Worm (Caenorhabditis elegans) whole organism, late embryonic: ENCODE measurements around the gene tsg-101.

Experiments
- F13H6.1 ChIP-seq: sonication (generic microtip); optimal IDR thresholded peaks from 2 replicates; lab custom pipeline; 2016; ENCODE audit warnings: missing genetic modification characterization, missing compliant biosample characterization
- K09A11.1 ChIP-seq: sonication (generic microtip); optimal IDR thresholded peaks from 2 replicates; lab custom pipeline; 2017; ENCODE audit warnings: antibody characterized with exemption, mild to moderate bottlenecking, missing genetic modification characterization, missing compliant biosample characterization; ENCODE audit not compliant: insufficient read depth
- ahr-1 ChIP-seq: sonication (generic microtip); optimal IDR thresholded peaks from 2 replicates; lab custom pipeline; 2016; ENCODE audit warnings: missing genetic modification characterization, missing compliant biosample characterization
- ceh-14 ChIP-seq: sonication (generic microtip); optimal IDR thresholded peaks from 2 replicates; lab custom pipeline; 2016; ENCODE audit warnings: missing genotype, missing genetic modification characterization, missing compliant biosample characterization
- ceh-2 ChIP-seq: sonication (generic microtip); optimal IDR thresholded peaks from 2 replicates; lab custom pipeline; 2016; ENCODE audit warnings: missing genotype, missing genetic modification characterization, missing compliant biosample characterization
- ceh-24 ChIP-seq: sonication (generic microtip); optimal IDR thresholded peaks from 2 replicates; lab custom pipeline; 2016; ENCODE audit warnings: mild to moderate bottlenecking, missing genetic modification characterization, missing compliant biosample characterization
- ceh-30 ChIP-seq: fragments of 150-350 bp; optimal IDR thresholded peaks from 2 replicates; lab custom pipeline; 2014; ENCODE audit warnings: missing biosample characterization, missing genetic modification characterization
- ceh-31 ChIP-seq: sonication (generic microtip); optimal IDR thresholded peaks from 2 replicates; lab custom pipeline; 2016; ENCODE audit warnings: missing genetic modification characterization, missing compliant biosample characterization
- ceh-45 ChIP-seq: fragments of 200-800 bp; sonication (Bioruptor generic); IDR thresholded peaks from 2 replicates; pipeline ENCODE4 v1.3.6; 2022; ENCODE audit warnings: missing genetic modification reagents, missing genetic modification characterization, missing compliant biosample characterization
- che-1 ChIP-seq: sonication (generic microtip); optimal IDR thresholded peaks from 2 replicates; lab custom pipeline; 2016; ENCODE audit warnings: mild to moderate bottlenecking, missing genetic modification characterization, missing compliant biosample characterization
- dmd-4 ChIP-seq: sonication (generic microtip); optimal IDR thresholded peaks from 2 replicates; lab custom pipeline; 2016; ENCODE audit warnings: borderline replicate concordance, missing genetic modification characterization, missing compliant biosample characterization
- dve-1 ChIP-seq: sonication (generic microtip); optimal IDR thresholded peaks from 2 replicates; lab custom pipeline; 2017; ENCODE audit warnings: antibody characterized with exemption, mild to moderate bottlenecking, missing genetic modification characterization, missing compliant biosample characterization
- elt-2 ChIP-seq: sonication (generic microtip); optimal IDR thresholded peaks from 2 replicates; lab custom pipeline; 2016; ENCODE audit warnings: missing genetic modification reagents, missing genetic modification characterization, missing compliant biosample characterization
- elt-4 ChIP-seq: sonication (generic microtip); optimal IDR thresholded peaks from 2 replicates; lab custom pipeline; 2016; ENCODE audit warnings: missing genetic modification characterization, missing compliant biosample characterization
- ets-4 ChIP-seq: sonication (generic microtip); optimal IDR thresholded peaks from 2 replicates; lab custom pipeline; 2016; ENCODE audit warnings: missing genetic modification characterization, missing compliant biosample characterization
- eyg-1 ChIP-seq: sonication (generic microtip); optimal IDR thresholded peaks from 2 replicates; lab custom pipeline; 2016; ENCODE audit warnings: missing genotype, missing genetic modification characterization, missing compliant biosample characterization
- fkh-10 ChIP-seq: fragments of 150-350 bp; optimal IDR thresholded peaks from 2 replicates; lab custom pipeline; 2014; ENCODE audit warnings: missing biosample characterization, missing genetic modification reagents, missing genetic modification characterization
- fkh-6 ChIP-seq: sonication (generic microtip); optimal IDR thresholded peaks from 2 replicates; lab custom pipeline; 2016; ENCODE audit warnings: missing genetic modification characterization, missing compliant biosample characterization
- hlh-13 ChIP-seq: fragments of 200-800 bp; sonication (Bioruptor generic); optimal IDR thresholded peaks from 2 replicates; lab custom pipeline; 2018; ENCODE audit warnings: mild to moderate bottlenecking, missing genetic modification characterization, missing compliant biosample characterization
- hlh-6 ChIP-seq: sonication (generic microtip); optimal IDR thresholded peaks from 2 replicates; lab custom pipeline; 2016; ENCODE audit warnings: missing genotype, missing genetic modification characterization, missing compliant biosample characterization
- lim-6 ChIP-seq: sonication (generic microtip); optimal IDR thresholded peaks from 2 replicates; lab custom pipeline; 2016; ENCODE audit warnings: missing genetic modification characterization, missing compliant biosample characterization
- madf-2 ChIP-seq: sonication (generic microtip); optimal IDR thresholded peaks from 2 replicates; lab custom pipeline; 2017; ENCODE audit warnings: missing genetic modification characterization, missing compliant biosample characterization
- mec-3 ChIP-seq: sonication (generic microtip); optimal IDR thresholded peaks from 2 replicates; lab custom pipeline; 2016; ENCODE audit warnings: borderline replicate concordance, missing genetic modification characterization, missing compliant biosample characterization
- nfya-1 ChIP-seq: sonication (generic microtip); optimal IDR thresholded peaks from 2 replicates; lab custom pipeline; 2017; ENCODE audit warnings: missing genetic modification characterization, mild to moderate bottlenecking, missing compliant biosample characterization, antibody characterized with exemption, moderate library complexity
- nhr-232 ChIP-seq: sonication (generic microtip); optimal IDR thresholded peaks from 2 replicates; lab custom pipeline; 2016; ENCODE audit warnings: missing genetic modification characterization, missing compliant biosample characterization
- npax-4 ChIP-seq: sonication (generic microtip); optimal IDR thresholded peaks from 2 replicates; lab custom pipeline; 2016; ENCODE audit warnings: missing genetic modification characterization, missing compliant biosample characterization
- odd-2 ChIP-seq: sonication (generic microtip); optimal IDR thresholded peaks from 2 replicates; lab custom pipeline; 2017; ENCODE audit warnings: antibody characterized with exemption, mild to moderate bottlenecking, missing genetic modification characterization, missing compliant biosample characterization
- pha-2 ChIP-seq: sonication (generic microtip); optimal IDR thresholded peaks from 2 replicates; lab custom pipeline; 2017; ENCODE audit warnings: mild to moderate bottlenecking, missing genetic modification characterization, missing compliant biosample characterization
- pha-4 ChIP-seq: fragments of 150-350 bp; optimal IDR thresholded peaks from 2 replicates; lab custom pipeline; 2018; ENCODE audit warnings: missing biosample characterization, missing genetic modification reagents, missing genetic modification characterization
- pqm-1 ChIP-seq: sonication (generic microtip); optimal IDR thresholded peaks from 2 replicates; lab custom pipeline; 2016; ENCODE audit warnings: missing genetic modification characterization, missing compliant biosample characterization
- pros-1 ChIP-seq: fragments of 150-350 bp; optimal IDR thresholded peaks from 2 replicates; lab custom pipeline; 2014; ENCODE audit warnings: missing biosample characterization, missing genetic modification reagents, missing genetic modification characterization
- ref-2 ChIP-seq: sonication (generic microtip); optimal IDR thresholded peaks from 2 replicates; lab custom pipeline; 2016; ENCODE audit warnings: missing genetic modification characterization, missing compliant biosample characterization
- rnt-1 ChIP-seq: sonication (generic microtip); optimal IDR thresholded peaks from 2 replicates; lab custom pipeline; 2016; ENCODE audit warnings: missing genetic modification characterization, missing compliant biosample characterization
- syd-9 ChIP-seq: sonication (generic microtip); optimal IDR thresholded peaks from 2 replicates; lab custom pipeline; 2016; ENCODE audit warnings: mild to moderate bottlenecking, missing genetic modification characterization, moderate library complexity, missing compliant biosample characterization
- tbx-2 ChIP-seq: sonication (generic microtip); optimal IDR thresholded peaks from 2 replicates; lab custom pipeline; 2016; ENCODE audit warnings: missing genetic modification characterization, missing compliant biosample characterization
- unc-3 ChIP-seq, 2 experiments: fragments of 200-800 bp in 1 of 2; sonication (Bioruptor generic) in 1 of 2; sonication (generic microtip) in 1 of 2; conservative IDR thresholded peaks in 1 of 2; optimal IDR thresholded peaks in 1 of 2; 2 replicates each; pipeline versions ENCODE4 v1.3.6 to Lab custom; 2016 to 2022; ENCODE audit warnings: missing compliant biosample characterization in 2 of 2, missing genetic modification characterization in 2 of 2, missing genetic modification reagents in 1 of 2
- unc-55 ChIP-seq: sonication (generic microtip); optimal IDR thresholded peaks from 2 replicates; lab custom pipeline; 2017; ENCODE audit warnings: missing biosample characterization, missing genetic modification reagents, missing genetic modification characterization
- ztf-16 ChIP-seq: sonication (generic microtip); optimal IDR thresholded peaks from 2 replicates; lab custom pipeline; 2017; ENCODE audit warnings: missing genetic modification characterization, missing compliant biosample characterization

tsg-101 gene

ce11 chrIV:3520957-3521356 lies 6.6 kb upstream of the tsg-101 start (continued):
- TF ChIP-seq npax-4 (tag; lab: Kevin White, UChicago) = no peak
- TF ChIP-seq odd-2 (tag; lab: Kevin White, UChicago) = no peak
- peak; percentile 39 for TF ChIP-seq ceh-2 (tag; lab: Kevin White, UChicago)
- no peak for TF ChIP-seq pros-1 (tag; lab: Kevin White, UChicago)
- TF ChIP-seq rnt-1 (tag; lab: Kevin White, UChicago) = no peak
- no peak for TF ChIP-seq che-1 (tag; lab: Kevin White, UChicago)
- no peak for TF ChIP-seq hlh-6 (tag; lab: Kevin White, UChicago)
- TF ChIP-seq ceh-24 = no peak
- no peak for TF ChIP-seq K09A11.1
- no peak for TF ChIP-seq madf-2 (tag; lab: Kevin White, UChicago)
- no peak for TF ChIP-seq unc-3 (GFP tag; conservative IDR thresholded peaks at IDR 0.05; lab: Robert Waterston, UW)
- no peak for TF ChIP-seq unc-3 (tag; optimal IDR thresholded peaks at IDR 0.05; lab: Kevin White, UChicago)
- no peak for TF ChIP-seq nhr-232 (tag; lab: Kevin White, UChicago)
- TF ChIP-seq hlh-13 (GFP tag; lab: Kevin White, UChicago) = no peak
- TF ChIP-seq unc-55 (GFP tag; lab: Kevin White, UChicago) = no peak
- TF ChIP-seq F13H6.1 = no peak
- TF ChIP-seq pha-2 = no peak
- no peak for TF ChIP-seq ahr-1 (tag; lab: Kevin White, UChicago)
- no peak for TF ChIP-seq pha-4 (tag; lab: Kevin White, UChicago)
- no peak for TF ChIP-seq ceh-14 (tag; lab: Kevin White, UChicago)
- TF ChIP-seq elt-4 (tag; lab: Kevin White, UChicago) = no peak
- TF ChIP-seq syd-9 (tag; lab: Kevin White, UChicago) = peak; percentile 7
- TF ChIP-seq tbx-2 (tag; lab: Kevin White, UChicago) = peak; percentile 11
- TF ChIP-seq fkh-10 (GFP tag; lab: Kevin White, UChicago) = no peak
- TF ChIP-seq eyg-1 (tag; lab: Kevin White, UChicago) = peak; percentile 21
- TF ChIP-seq ceh-31 = peak; percentile 49
- no peak for TF ChIP-seq pqm-1
- no peak for TF ChIP-seq mec-3 (tag; lab: Kevin White, UChicago)
- peak; percentile 38 for TF ChIP-seq fkh-6 (tag; lab: Kevin White, UChicago)

- TF ChIP-seq dve-1 (tag; lab: Kevin White, UChicago) = no peak
- TF ChIP-seq ceh-30 = no peak
- TF ChIP-seq ets-4 (tag; lab: Kevin White, UChicago) = no peak
- TF ChIP-seq nhr-232 (tag; lab: Kevin White, UChicago) = no peak
- no peak for TF ChIP-seq lim-6 (tag; lab: Kevin White, UChicago)
- no peak for TF ChIP-seq ref-2 (tag; lab: Kevin White, UChicago)
- no peak for TF ChIP-seq fkh-10 (GFP tag; lab: Kevin White, UChicago)
- no peak for TF ChIP-seq ceh-45 (GFP tag; lab: Robert Waterston, UW)
- no peak for TF ChIP-seq ztf-16 (tag; lab: Kevin White, UChicago)
- no peak for TF ChIP-seq rnt-1 (tag; lab: Kevin White, UChicago)
- no peak for TF ChIP-seq dmd-4
- TF ChIP-seq elt-2 = no peak
Measured at ce11 chrIV:3520374-3520773, 6.0 kb upstream of the tsg-101 start.

ce11 chrIV:3519352-3519751 lies 5.0 kb upstream of the tsg-101 start:
- peak; percentile 29 for TF ChIP-seq nfya-1
- peak; percentile 46 for TF ChIP-seq ceh-31
- TF ChIP-seq unc-55 (GFP tag; lab: Kevin White, UChicago) = peak; percentile 50
- no peak for TF ChIP-seq ceh-2 (tag; lab: Kevin White, UChicago)
- TF ChIP-seq, all 69 proteins: peak for 3
